Worm (Caenorhabditis elegans) whole organism, L4/young adult: ENCODE data around the gene div-1.
A peak's percentile ranks its signal among the peaks of the same experiment; 100 is the strongest.
"Not testable (repeated sequence)": the region's sequence is repeated elsewhere in the genome, so short reads cannot be mapped to it uniquely, and the experiment has no call there.

ENCODE experiments used
- W03F9.2 ChIP-seq: fragments of 150-350 bp; optimal IDR thresholded peaks from 2 replicates; lab custom pipeline; 2014; ENCODE audit warnings: missing biosample characterization, missing genetic modification characterization
- dao-5 ChIP-seq: sonication (generic microtip); optimal IDR thresholded peaks from 2 replicates; lab custom pipeline; 2016; ENCODE audit warnings: missing genotype, missing genetic modification characterization, moderate library complexity, missing compliant biosample characterization
- him-1 ChIP-seq: sonication (generic microtip); optimal IDR thresholded peaks from 2 replicates; lab custom pipeline; 2016; ENCODE audit warnings: missing genotype, missing genetic modification reagents, missing genetic modification characterization, missing compliant biosample characterization

The div-1 gene

DNA sequence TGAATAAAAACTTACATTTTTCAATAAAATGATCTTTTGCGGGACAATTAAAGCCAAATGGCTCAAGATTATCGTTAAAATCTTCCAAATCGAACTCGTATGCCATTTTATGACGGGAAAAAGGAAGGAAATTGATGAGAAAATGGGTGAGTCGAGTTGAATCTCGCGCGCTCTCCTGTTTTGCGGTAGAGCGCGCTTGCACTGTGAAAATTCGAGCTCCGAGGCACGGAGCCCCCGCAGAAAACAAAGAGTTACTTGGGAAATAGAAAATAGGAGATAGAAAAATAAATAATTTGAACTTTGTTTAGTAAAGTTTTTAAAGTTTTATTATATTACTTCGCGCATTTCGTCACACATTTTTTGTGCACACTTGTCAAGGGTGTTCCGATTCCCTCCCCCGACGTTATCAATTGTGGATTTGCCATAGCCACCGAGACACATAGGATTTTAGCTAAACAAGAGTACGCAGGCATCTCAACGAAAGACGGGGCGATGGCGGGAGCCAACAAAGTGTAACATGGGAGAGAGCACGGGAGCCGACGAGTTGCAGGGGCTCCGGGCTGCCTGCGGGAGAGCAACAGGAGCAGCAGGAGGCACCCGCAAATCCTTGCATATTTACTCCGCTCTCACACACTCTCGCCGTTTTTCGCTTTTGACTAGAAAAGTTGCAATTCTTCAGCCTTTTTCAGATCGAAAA lies at the start of gene div-1, which contains the start of gene cor-1:
Gene div-1, minus strand, starts transcription at position 119 of the 697 bp plus-strand sequence.
Gene cor-1, plus strand, starts transcription at position 671 of the 697 bp plus-strand sequence.
- TF ChIP-seq W03F9.2 (tag; lab: Kevin White, UChicago) (no peak), him-1 (tag; lab: Kevin White, UChicago) (no peak), dao-5 (tag; lab: Kevin White, UChicago) (no peak)

DNA sequence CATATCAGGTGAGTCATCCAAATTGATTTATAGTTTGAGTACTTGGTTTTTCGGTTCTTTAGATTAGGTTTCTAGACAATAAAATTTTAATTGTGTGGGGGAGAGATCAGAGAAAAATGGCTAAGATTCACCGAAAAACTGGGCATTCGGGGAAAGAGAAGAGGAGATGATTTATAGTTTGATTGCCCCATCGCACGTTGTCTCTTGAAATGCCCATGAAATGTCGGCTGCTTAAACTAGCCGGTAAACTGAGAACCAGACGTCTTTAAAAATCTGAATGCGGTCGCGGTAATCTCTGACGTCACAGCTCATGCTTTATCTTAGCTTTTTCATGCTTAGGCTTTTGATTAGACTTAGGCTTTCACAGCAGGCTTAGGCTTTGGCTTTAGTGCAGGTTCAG lies 48.5 kb upstream of the div-1 start:
- TF ChIP-seq him-1 (tag; lab: Kevin White, UChicago) (no peak), dao-5 (tag; lab: Kevin White, UChicago) (no peak), W03F9.2 (tag; lab: Kevin White, UChicago) (no peak)

DNA sequence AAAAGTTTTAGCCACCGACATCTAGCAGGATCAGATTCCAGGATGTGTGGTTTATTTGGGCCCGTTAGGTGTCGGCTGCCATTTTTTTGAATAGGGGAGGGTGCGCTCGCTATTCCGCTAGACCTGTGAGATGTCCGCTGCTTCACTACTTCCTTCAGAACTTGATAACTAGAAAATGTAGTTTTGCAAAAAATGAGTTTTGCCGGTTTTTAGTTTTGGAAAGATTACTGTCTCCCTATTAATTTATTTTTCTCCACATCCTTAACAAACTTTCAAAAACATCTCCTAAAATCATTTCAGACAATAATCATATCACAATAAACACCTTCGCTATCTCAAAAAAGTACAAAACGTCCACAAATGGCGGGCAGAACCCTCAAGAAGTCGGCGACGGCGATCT lies 46.5 kb upstream of the div-1 start, which contains the start of gene vglu-2:
Gene vglu-2, plus strand, starts transcription at position 301 of the 400 bp plus-strand sequence.
- TF ChIP-seq him-1 (tag; lab: Kevin White, UChicago) (no peak), dao-5 (tag; lab: Kevin White, UChicago) (no peak), W03F9.2 (tag; lab: Kevin White, UChicago) (no peak)

DNA sequence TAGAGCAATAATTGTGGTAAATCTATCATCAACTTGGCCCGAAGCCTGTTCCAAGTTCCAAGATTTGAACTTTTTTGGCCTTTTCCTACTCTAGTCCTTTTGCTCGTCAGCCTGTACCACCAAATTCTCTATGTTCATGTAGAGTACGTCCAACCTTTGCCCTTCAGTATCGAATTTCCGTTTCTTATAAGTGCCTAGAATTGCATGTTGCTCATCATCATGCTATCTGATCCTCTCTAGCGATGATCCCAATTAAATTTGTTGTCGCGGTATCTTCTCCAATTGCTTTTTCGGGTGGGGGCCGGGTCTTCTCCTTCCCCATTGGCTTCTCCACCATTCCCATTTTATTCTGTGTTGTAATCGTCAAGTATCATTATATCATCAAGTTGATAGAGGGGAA lies 45.6 kb upstream of the div-1 start:
- TF ChIP-seq him-1 (tag; lab: Kevin White, UChicago) = no peak
- no peak for TF ChIP-seq W03F9.2 (tag; lab: Kevin White, UChicago)
- no peak for TF ChIP-seq dao-5 (tag; lab: Kevin White, UChicago)

DNA sequence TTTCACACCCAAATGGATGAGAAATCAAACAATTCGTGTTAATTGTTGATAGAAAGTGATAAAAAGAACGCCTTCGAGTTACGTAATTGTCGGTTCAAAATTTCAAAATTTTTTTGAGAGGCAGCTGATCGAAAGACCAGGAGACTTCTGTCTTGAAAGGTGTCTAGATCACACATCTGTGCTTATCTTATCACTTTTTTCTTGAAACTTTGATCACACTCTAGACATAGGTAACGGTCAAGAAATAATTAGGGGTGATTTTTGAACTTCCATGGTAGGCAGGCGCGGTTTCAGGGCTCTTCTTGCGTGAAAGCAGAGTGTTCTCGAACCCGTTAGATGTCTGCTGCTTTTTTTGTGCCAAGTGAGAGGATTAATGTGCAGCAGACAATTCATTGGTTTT lies 45.0 kb upstream of the div-1 start:
- TF ChIP-seq him-1 (tag; lab: Kevin White, UChicago) (no peak), W03F9.2 (tag; lab: Kevin White, UChicago) (no peak), dao-5 (tag; lab: Kevin White, UChicago) (no peak)

DNA sequence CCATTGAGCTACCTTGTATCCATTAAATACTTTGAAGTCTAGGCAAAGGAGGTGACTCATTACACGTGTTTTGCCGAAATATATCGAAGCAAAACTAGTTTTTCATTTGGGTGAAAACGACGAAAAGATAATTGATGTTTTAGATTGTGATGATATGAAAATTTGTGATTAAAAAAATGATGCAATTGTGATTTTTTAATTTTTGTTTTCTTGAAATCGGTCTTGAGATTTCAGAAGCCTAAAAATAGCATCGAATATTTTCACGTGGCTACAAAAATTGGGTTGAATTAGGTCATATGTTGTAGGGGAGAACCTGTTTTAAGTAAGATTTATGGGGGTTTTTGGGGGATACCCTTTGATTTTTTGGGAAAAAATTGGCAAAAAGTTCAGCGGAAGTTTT lies 42.2 kb upstream of the div-1 start:
- TF ChIP-seq W03F9.2 (tag; lab: Kevin White, UChicago) (no peak), him-1 (tag; lab: Kevin White, UChicago) (no peak)

DNA sequence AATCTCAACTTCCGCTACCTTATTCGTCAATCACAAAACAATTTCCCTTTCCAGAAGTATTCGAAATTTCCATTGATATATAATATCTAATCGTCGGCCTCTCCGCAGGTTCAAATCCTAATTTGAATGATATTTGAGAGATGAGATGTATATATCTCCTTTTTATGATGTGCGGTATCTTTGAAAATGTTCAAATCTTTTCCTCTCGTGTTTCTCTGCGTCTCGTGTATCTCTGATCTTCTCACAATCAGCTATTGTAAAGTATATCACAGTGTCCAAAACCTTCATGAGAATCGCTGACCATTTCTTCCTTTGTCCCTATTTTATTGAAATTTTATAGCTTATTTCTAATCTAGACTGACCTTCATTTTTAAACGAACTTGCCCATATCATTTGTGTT lies 41.4 kb upstream of the div-1 start:
- no peak for TF ChIP-seq him-1 (tag; lab: Kevin White, UChicago)

DNA sequence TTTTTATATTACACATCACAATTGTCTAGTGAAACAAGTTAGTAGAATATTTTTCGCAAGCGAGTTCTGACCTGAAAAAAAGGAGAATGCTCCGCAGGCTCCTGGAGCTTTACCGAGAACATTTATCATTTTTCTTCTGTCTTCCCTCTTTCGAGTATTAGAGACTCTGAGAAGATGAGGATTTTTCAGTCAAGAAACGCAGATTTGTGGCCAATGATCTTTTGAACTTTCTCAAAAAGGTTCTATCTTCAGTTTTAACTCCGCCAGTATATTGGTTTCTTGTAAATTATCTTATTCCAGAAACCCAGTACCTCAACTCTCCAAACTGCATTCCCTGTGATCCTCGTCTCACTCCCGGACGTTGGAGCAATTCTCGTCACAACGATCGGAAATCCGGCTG lies 37.3 kb upstream of the div-1 start, which contains the start of gene K10G9.2:
Gene K10G9.2, plus strand, starts transcription at position 301 of the 400 bp plus-strand sequence.
- no peak for TF ChIP-seq him-1 (tag; lab: Kevin White, UChicago)
- no peak for TF ChIP-seq W03F9.2 (tag; lab: Kevin White, UChicago)
- TF ChIP-seq dao-5 (tag; lab: Kevin White, UChicago) = no peak

DNA sequence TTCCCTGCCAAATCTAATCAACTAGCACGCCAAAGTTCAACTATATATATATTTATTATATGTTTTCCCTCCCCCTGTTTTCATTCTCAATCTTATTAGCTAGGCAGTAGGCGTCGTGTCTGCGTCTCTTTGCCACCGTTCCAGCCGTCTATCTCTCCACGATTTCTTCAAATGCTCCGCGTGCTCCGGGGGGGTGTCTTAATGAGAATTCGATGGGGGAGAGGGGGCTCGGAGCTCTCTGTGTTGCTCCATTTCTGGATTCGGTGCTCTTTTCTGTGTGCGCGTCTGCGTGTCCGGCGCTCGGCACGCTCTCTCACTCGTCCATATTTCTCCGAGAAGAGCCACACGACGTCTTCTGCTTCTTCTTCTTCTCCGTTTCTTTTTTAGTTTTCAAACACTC lies 35.9 kb upstream of the div-1 start:
- TF ChIP-seq W03F9.2 (tag; lab: Kevin White, UChicago) = no peak
- TF ChIP-seq him-1 (tag; lab: Kevin White, UChicago) = peak; percentile 78
- TF ChIP-seq dao-5 (tag; lab: Kevin White, UChicago) = no peak

DNA sequence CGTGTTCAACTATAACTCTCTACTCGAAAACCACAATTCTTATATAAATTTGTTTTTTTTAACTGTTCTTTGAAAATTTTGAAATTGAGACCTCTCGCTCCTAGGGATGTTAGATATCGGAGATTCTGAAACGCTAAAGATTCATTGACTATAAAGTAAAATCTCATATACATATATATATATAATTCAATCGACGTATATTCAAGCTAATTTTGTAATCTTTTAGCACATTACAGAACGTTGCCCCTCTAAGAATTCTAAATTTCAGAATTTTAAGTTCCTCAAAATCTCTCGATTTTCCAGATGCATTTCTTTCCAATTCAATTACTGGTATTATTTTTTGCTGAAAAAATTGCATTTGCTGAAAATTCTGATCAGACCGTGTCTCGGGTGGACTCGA lies 30.5 kb upstream of the div-1 start, which contains the start of gene pad-2:
Gene pad-2, plus strand, starts transcription at position 301 of the 400 bp plus-strand sequence.
- TF ChIP-seq him-1 (tag; lab: Kevin White, UChicago) = no peak
- TF ChIP-seq W03F9.2 (tag; lab: Kevin White, UChicago) = no peak
- TF ChIP-seq dao-5 (tag; lab: Kevin White, UChicago) = no peak

DNA sequence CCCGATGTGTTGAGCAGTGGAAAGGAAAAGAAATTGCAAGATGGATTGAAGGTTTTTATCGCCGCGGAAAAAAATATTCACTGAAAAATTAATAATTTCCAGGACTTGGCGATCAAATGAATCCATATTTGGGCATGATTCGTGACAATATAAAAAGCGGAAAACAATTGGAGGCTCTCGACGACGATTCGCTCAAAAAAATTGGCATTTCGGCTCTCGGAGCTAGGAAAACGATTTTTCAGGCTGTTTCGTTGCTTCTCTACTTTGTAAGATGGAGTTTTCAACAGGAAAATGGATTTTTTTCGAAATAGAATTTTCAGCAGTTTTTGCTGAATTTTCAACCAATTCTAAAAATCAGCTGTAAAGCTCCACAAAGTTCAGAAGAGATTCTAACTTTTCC lies 23.4 kb upstream of the div-1 start:
- TF ChIP-seq him-1 (tag; lab: Kevin White, UChicago) = no peak

DNA sequence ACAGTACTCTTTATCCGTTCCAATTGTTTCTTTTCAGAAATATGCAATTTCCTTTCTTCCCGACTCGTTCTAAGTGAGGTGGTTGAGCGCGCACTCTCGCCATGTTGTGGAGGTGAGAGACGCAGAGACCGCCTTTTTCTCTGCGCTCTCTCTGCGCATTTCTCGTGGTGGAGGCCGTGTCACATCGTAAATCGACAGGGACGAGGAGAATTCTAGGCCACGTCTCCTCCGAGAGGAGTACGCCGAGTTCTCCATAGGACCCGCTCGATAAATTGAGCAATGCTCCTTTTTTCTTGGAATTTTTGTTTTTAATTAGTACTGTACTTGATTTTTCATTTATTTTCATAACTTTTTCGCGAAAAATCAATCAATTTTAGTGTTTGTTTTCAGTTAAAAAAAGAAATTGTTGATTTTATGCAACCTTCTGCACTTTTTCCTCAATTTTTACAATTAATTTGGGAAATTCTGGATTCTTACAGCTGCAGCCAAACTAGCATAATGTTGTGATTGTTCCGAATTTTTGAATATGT lies 22.5 kb upstream of the div-1 start, which contains the start of gene cnk-1:
Gene cnk-1, plus strand, starts transcription at position 480 of the 530 bp plus-strand sequence.
- TF ChIP-seq him-1 (tag; lab: Kevin White, UChicago) (peak; percentile 32), dao-5 (tag; lab: Kevin White, UChicago) (no peak)

DNA sequence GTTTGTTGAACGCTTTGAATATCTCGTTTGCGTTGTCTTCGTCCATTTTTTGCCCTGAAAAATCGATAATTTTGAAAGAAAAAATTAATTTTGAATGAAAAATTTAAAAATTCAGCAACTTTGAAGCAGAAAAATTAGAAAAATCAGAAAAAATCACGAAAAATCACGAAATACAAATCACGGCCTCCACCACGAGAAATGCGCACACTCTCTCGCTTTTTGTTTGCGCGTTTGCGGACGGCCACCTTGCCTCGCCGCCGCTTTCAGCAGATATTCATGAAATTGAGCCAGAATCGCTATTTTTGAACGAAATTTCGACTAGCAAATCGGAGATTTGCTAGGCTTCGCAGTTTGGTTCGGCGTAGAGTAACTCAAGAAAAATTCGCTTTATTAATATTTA lies 18.5 kb upstream of the div-1 start, which contains the start of gene inpp-4B:
Gene inpp-4B, minus strand, starts transcription at position 54 of the 400 bp plus-strand sequence.
- not testable (repeated sequence) for TF ChIP-seq dao-5, him-1, W03F9.2 (tag; lab: Kevin White, UChicago)

DNA sequence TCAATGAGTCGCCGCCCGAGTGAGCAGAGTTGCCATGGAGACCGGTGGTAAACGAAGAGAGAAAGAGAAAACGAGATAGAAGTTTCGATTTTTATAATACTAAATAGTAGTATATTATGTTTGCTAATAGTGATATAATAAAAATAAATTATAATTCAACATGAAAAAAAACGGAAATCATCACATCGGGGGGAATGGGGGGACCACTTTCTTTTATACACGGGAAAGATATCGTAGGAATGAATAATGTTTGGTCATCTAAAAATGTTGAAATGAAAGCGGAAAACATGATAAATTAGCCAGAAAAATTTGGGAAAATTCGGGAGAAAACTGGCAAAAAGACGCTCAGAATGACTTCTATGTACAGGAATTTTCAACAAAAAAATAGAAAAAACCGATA lies 13.3 kb upstream of the div-1 start, which contains the start of gene bbs-5:
Gene bbs-5, minus strand, starts transcription at position 101 of the 400 bp plus-strand sequence.
- TF ChIP-seq him-1 (tag; lab: Kevin White, UChicago) (no peak), W03F9.2 (tag; lab: Kevin White, UChicago) (no peak), dao-5 (tag; lab: Kevin White, UChicago) (no peak)
